Fruit fly (Drosophila melanogaster) whole organism, prepupa: ENCODE measurements around the gene CG32939.
"Not testable (repeated sequence)": the region's sequence is repeated elsewhere in the genome, so short reads cannot be mapped to it uniquely, and the experiment has no call there.

Experiments used
- Blimp-1 ChIP-seq: fragments of 200-800 bp; sonication (Bioruptor generic); optimal IDR thresholded peaks from 3 replicates; lab custom pipeline; 2017; ENCODE audit warnings: missing biosample characterization, missing genetic modification characterization, mild to moderate bottlenecking, moderate library complexity, missing genetic modification reagents
- CG10669 ChIP-seq: fragments of 200-800 bp; sonication (Bioruptor generic); optimal IDR thresholded peaks from 3 replicates; lab custom pipeline; 2018; ENCODE audit warnings: missing biosample characterization, mild to moderate bottlenecking, missing genetic modification characterization, moderate library complexity
- CG11762 ChIP-seq: fragments of 200-800 bp; sonication (Bioruptor generic); optimal IDR thresholded peaks from 3 replicates; lab custom pipeline; 2016; ENCODE audit warnings: missing biosample characterization, missing genetic modification characterization; ENCODE audit not compliant: insufficient read depth
- CG15336 ChIP-seq: fragments of 200-800 bp; sonication (Bioruptor generic); IDR thresholded peaks from 2 replicates; pipeline ENCODE4 v1.3.6; 2022; ENCODE audit warnings: missing biosample characterization, missing genetic modification characterization
- CG16779 ChIP-seq: fragments of 200-800 bp; sonication (Bioruptor generic); optimal IDR thresholded peaks from 3 replicates; lab custom pipeline; 2017; ENCODE audit warnings: missing biosample characterization, mild to moderate bottlenecking, missing genetic modification characterization
- CG3032 ChIP-seq: fragments of 200-800 bp; optimal IDR thresholded peaks from 2 replicates; lab custom pipeline; 2019; ENCODE audit warnings: missing biosample characterization, mild to moderate bottlenecking, missing genetic modification characterization, moderate library complexity
- CG31627 ChIP-seq: fragments of 200-800 bp; sonication (Bioruptor generic); optimal IDR thresholded peaks from 3 replicates; lab custom pipeline; 2016; ENCODE audit warnings: missing biosample characterization, missing genetic modification characterization
- CG32006 ChIP-seq: fragments of 200-800 bp; sonication (Bioruptor generic); optimal IDR thresholded peaks from 3 replicates; lab custom pipeline; 2017; ENCODE audit warnings: missing biosample characterization, mild to moderate bottlenecking, missing genetic modification characterization
- CG34406 ChIP-seq: fragments of 200-800 bp; sonication (Bioruptor generic); optimal IDR thresholded peaks from 3 replicates; lab custom pipeline; 2016; ENCODE audit warnings: missing biosample characterization, missing genetic modification characterization
- CG4318 ChIP-seq: fragments of 200-800 bp; sonication (Bioruptor generic); optimal IDR thresholded peaks from 3 replicates; lab custom pipeline; 2017; ENCODE audit warnings: missing biosample characterization, mild to moderate bottlenecking, missing genetic modification characterization
- CG6163 ChIP-seq: fragments of 200-800 bp; sonication (Bioruptor generic); IDR thresholded peaks from 3 replicates; pipeline ENCODE4 v1.3.6; 2022; ENCODE audit warnings: missing biosample characterization, missing genetic modification characterization
- CG6808 ChIP-seq: fragments of 200-800 bp; sonication (Bioruptor generic); optimal IDR thresholded peaks from 3 replicates; lab custom pipeline; 2017; ENCODE audit warnings: missing biosample characterization, missing genetic modification characterization, mild to moderate bottlenecking, moderate library complexity, missing genetic modification reagents
- CG6854 ChIP-seq: fragments of 200-800 bp; sonication (Bioruptor generic); optimal IDR thresholded peaks from 2 replicates; lab custom pipeline; 2017; ENCODE audit warnings: missing biosample characterization, mild to moderate bottlenecking, missing genetic modification characterization
- CG7368 ChIP-seq: fragments of 200-800 bp; sonication (Bioruptor generic); optimal IDR thresholded peaks from 3 replicates; lab custom pipeline; 2016; ENCODE audit warnings: missing biosample characterization, missing genetic modification characterization
- CG8319 ChIP-seq: fragments of 200-800 bp; sonication (Bioruptor generic); optimal IDR thresholded peaks from 3 replicates; lab custom pipeline; 2016; ENCODE audit warnings: missing biosample characterization, missing genetic modification characterization
- CG8632 ChIP-seq: fragments of 200-800 bp; sonication (Bioruptor generic); optimal IDR thresholded peaks from 3 replicates; lab custom pipeline; 2016; ENCODE audit warnings: missing biosample characterization, missing genetic modification characterization
- Eip75B ChIP-seq: fragments of 200-800 bp; sonication (Bioruptor generic); optimal IDR thresholded peaks from 3 replicates; lab custom pipeline; 2016; ENCODE audit warnings: missing biosample characterization, missing genetic modification characterization
- Eip78C ChIP-seq: fragments of 200-800 bp; sonication (Bioruptor generic); peaks from one replicate; lab custom pipeline; 2016; ENCODE audit warnings: missing biosample characterization, missing genetic modification characterization
- Ets21C ChIP-seq: fragments of 200-800 bp; sonication (Bioruptor generic); optimal IDR thresholded peaks from 3 replicates; lab custom pipeline; 2016; ENCODE audit warnings: missing biosample characterization, missing genetic modification characterization
- Hr39 ChIP-seq: fragments of 200-800 bp; sonication (Bioruptor generic); optimal IDR thresholded peaks from 2 replicates; lab custom pipeline; 2016; ENCODE audit warnings: missing biosample characterization, missing genetic modification characterization
- Hr4 ChIP-seq: fragments of 200-800 bp; sonication (Bioruptor generic); optimal IDR thresholded peaks from 3 replicates; lab custom pipeline; 2016; ENCODE audit warnings: missing biosample characterization, missing genetic modification characterization
- Lpt ChIP-seq: fragments of 200-800 bp; sonication (Bioruptor generic); optimal IDR thresholded peaks from 3 replicates; lab custom pipeline; 2016; ENCODE audit warnings: missing biosample characterization, missing genetic modification characterization
- Met ChIP-seq: fragments of 200-800 bp; sonication (Bioruptor generic); optimal IDR thresholded peaks from 3 replicates; lab custom pipeline; 2016; ENCODE audit warnings: missing biosample characterization, missing genetic modification characterization
- Smox ChIP-seq: fragments of 200-800 bp; sonication (Bioruptor generic); optimal IDR thresholded peaks from 3 replicates; lab custom pipeline; 2016; ENCODE audit warnings: missing biosample characterization, missing genetic modification characterization
- Sox102F ChIP-seq: fragments of 200-800 bp; sonication (Bioruptor generic); optimal IDR thresholded peaks from 2 replicates; lab custom pipeline; 2016; ENCODE audit warnings: missing biosample characterization, mild to moderate bottlenecking, missing genetic modification characterization
- Sox15 ChIP-seq: fragments of 200-800 bp; sonication (Bioruptor generic); optimal IDR thresholded peaks from 3 replicates; lab custom pipeline; 2016; ENCODE audit warnings: missing biosample characterization, missing genetic modification characterization
- acj6 ChIP-seq: fragments of 200-800 bp; sonication (Bioruptor generic); optimal IDR thresholded peaks from 3 replicates; lab custom pipeline; 2016; ENCODE audit warnings: missing biosample characterization, missing genetic modification characterization
- dac ChIP-seq: fragments of 200-800 bp; sonication (Bioruptor generic); optimal IDR thresholded peaks from 2 replicates; lab custom pipeline; 2017; ENCODE audit warnings: missing biosample characterization, mild to moderate bottlenecking, missing genetic modification characterization
- esn ChIP-seq: fragments of 200-800 bp; sonication (Bioruptor generic); optimal IDR thresholded peaks from 2 replicates; lab custom pipeline; 2016; ENCODE audit warnings: missing biosample characterization, mild to moderate bottlenecking, missing genetic modification characterization, moderate library complexity
- fkh ChIP-seq: fragments of 200-800 bp; sonication (Bioruptor generic); optimal IDR thresholded peaks from 3 replicates; lab custom pipeline; 2017; ENCODE audit warnings: missing biosample characterization, mild to moderate bottlenecking, missing genetic modification characterization, moderate library complexity
- lz ChIP-seq: fragments of 200-800 bp; sonication (Bioruptor generic); optimal IDR thresholded peaks from 3 replicates; lab custom pipeline; 2016; ENCODE audit warnings: missing biosample characterization, missing genetic modification characterization
- net ChIP-seq: fragments of 200-800 bp; sonication (Bioruptor generic); optimal IDR thresholded peaks from 3 replicates; lab custom pipeline; 2016; ENCODE audit warnings: missing biosample characterization, missing genetic modification characterization
- spab ChIP-seq: fragments of 200-800 bp; sonication (Bioruptor generic); optimal IDR thresholded peaks from 2 replicates; lab custom pipeline; 2017; ENCODE audit warnings: missing biosample characterization, mild to moderate bottlenecking, missing genetic modification characterization, missing genetic modification reagents
- svp ChIP-seq: fragments of 200-800 bp; sonication (Bioruptor generic); peaks from one replicate; lab custom pipeline; 2016; ENCODE audit warnings: missing biosample characterization, missing genetic modification characterization
- topi ChIP-seq: fragments of 200-800 bp; sonication (Bioruptor generic); optimal IDR thresholded peaks from 3 replicates; lab custom pipeline; 2016; ENCODE audit warnings: missing biosample characterization, missing genetic modification characterization
- vri ChIP-seq: fragments of 200-800 bp; sonication (Bioruptor generic); optimal IDR thresholded peaks from 3 replicates; lab custom pipeline; 2016; ENCODE audit warnings: missing biosample characterization, mild to moderate bottlenecking, missing genetic modification characterization

Gene CG32939

DNA sequence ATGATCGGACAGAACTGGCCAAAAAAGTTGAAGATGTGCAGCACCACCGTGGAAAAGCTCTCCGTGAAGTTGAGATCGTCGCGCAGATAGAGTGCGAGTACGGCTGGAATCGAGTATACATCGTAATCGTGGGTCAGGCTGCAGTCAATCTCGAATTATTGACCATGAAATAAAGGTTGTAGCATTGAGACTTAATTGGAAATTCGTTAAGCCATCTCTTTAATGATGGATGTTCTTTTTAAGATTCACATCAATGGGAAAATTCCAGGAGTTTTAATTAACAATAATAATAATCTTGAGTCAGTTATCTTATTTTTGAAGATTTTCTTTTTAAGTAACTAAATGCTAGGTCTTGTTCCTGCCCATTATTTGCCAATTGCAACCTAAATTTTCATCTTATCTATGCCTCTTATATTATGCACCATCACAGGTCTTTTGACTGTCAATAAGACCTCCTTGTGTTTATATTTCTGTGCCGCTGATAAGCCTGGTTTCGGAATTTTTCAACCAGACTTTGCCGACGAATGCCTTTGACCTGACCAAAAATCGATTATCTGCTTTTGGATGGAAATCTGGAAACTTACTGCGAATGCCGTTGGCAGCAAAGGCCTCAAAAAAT is 9.7 kb upstream of the CG32939 start:
- peak; percentile 94 for TF ChIP-seq svp (GFP tag; lab: Kevin White, UChicago)
- TF ChIP-seq CG7368 (GFP tag; lab: Kevin White, UChicago), result no peak
- no peak for TF ChIP-seq Hr39 (GFP tag; lab: Kevin White, UChicago)
- TF ChIP-seq CG6163 (GFP tag; lab: Robert Waterston, UW), result no peak

- TF ChIP-seq Eip78C (GFP tag; lab: Kevin White, UChicago) (peak; percentile 11), svp (GFP tag; lab: Kevin White, UChicago) (peak; percentile 93), CG7368 (GFP tag; lab: Kevin White, UChicago) (no peak)
- TF ChIP-seq, all 60 proteins: peak for 2
Measured at dm6 chr3R:9684125-9684524, 8.8 kb upstream of the CG32939 start, which contains the start of gene CG9444. Gene CG9444, minus strand, starts transcription at chr3R:9684264.

DNA sequence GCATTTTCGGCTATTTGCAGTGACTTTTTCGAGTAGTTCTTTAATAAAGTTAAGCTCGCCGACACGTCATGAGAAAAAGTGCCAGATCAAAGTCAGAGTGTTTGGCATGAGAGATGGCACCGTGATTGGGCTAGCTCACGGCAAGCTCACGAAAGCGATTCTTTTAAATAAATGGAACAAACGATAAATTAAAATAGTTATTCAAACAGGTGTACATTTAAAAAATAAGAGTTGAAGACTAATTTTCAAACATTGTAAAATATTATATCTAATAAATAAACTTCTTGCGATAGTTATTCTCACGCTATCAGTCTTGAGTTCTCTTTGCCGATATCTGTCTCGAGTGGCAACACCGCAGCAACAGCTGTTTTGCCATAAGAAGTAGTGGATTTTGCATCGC is 7.5 kb upstream of the CG32939 start, which contains the start of the genes eca and CG18542:
TSS of gene eca (minus strand) at position 101 of the 400 bp plus-strand sequence.
TSS of gene CG18542 (plus strand) at position 385 of the 400 bp plus-strand sequence.
- TF ChIP-seq net; Ets21C; Hr4 (GFP tag; lab: Kevin White, UChicago): not testable (repeated sequence)

- TF ChIP-seq CG10669 (GFP tag; lab: Kevin White, UChicago), result no peak
- no peak for TF ChIP-seq CG6808 (GFP tag; lab: Kevin White, UChicago)
- no peak for TF ChIP-seq Sox15 (GFP tag; lab: Kevin White, UChicago)
Measured at dm6 chr3R:9694999-9695398, 2.1 kb downstream of the CG32939 start.

DNA sequence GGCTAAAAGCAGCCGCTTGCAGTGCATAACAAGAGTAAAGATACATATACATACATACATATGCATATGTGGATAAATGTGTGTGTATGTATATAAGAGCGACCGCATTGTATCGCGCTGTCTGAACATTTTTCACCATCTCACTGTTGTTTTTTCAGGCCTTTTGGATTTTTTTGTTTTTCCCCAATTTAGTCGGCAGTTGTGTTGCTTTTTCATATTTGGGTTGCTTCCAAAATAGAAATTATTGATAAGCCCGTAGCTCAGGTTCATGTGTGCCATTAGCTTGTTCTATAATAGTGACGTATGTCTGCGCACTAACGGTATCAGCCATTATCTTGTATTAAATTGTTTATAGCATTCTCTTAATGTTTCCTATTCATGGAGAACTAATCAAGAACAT is 7.6 kb downstream of the CG32939 start:
- TF ChIP-seq Eip75B (GFP tag; lab: Kevin White, UChicago), result no peak
- peak; percentile 21 for TF ChIP-seq vri (GFP tag; lab: Kevin White, UChicago)
- no peak for TF ChIP-seq esn
- no peak for TF ChIP-seq CG16779
- no peak for TF ChIP-seq CG32006

DNA sequence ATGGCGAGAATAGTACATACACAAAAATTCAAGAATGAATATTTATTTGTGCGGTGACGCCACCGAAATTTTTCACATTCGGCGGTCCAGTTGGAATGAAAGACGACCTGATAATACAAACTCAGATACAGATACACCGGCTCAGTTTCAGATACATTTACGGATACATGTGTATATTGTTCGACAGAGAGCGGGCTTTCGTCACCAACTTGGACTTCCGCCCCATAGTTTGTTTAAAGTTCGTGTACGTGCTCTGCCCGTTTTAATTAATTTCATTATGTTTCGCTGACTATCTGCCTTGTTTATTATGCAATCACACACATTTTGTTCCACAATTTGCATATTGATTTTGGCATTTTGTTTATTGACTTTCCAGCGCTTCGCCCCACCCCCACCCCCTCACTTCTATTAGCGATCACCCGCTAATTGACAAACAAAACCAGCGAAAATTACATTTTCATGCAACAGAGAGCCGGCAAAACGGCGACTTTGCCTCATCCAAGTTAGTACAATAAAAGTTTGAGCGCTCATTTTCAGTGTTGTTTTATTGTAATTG is 8.3 kb downstream of the CG32939 start:
- TF ChIP-seq Hr4 (GFP tag; lab: Kevin White, UChicago) (no peak), CG4318 (GFP tag; lab: Kevin White, UChicago) (no peak), CG8632 (GFP tag; lab: Kevin White, UChicago) (no peak), CG32006 (no peak), Eip78C (GFP tag; lab: Kevin White, UChicago) (peak; percentile 49), CG11762 (GFP tag; lab: Kevin White, UChicago) (no peak), fkh (peak; percentile 94), Sox15 (GFP tag; lab: Kevin White, UChicago) (no peak), vri (GFP tag; lab: Kevin White, UChicago) (peak; percentile 30), CG34406 (GFP tag; lab: Kevin White, UChicago) (no peak), esn (no peak), dac (GFP tag; lab: Kevin White, UChicago) (no peak), Lpt (no peak), Sox102F (GFP tag; lab: Kevin White, UChicago) (no peak), CG6808 (GFP tag; lab: Kevin White, UChicago) (no peak), spab (GFP tag; lab: Kevin White, UChicago) (no peak), Met (peak; percentile 3), topi (GFP tag; lab: Kevin White, UChicago) (no peak), CG6163 (GFP tag; lab: Robert Waterston, UW) (no peak), Smox (GFP tag; lab: Kevin White, UChicago) (no peak), CG8319 (GFP tag; lab: Kevin White, UChicago) (no peak), acj6 (GFP tag; lab: Kevin White, UChicago) (no peak), CG6854 (GFP tag; lab: Kevin White, UChicago) (no peak), CG15336 (no peak), Blimp-1 (no peak), CG3032 (tag; lab: Kevin White, UChicago) (no peak), lz (no peak), CG31627 (GFP tag; lab: Kevin White, UChicago) (no peak), Hr39 (GFP tag; lab: Kevin White, UChicago) (no peak), net (no peak)
